Fruit fly (Drosophila melanogaster): ENCODE data around the gene scpr-B.
A peak's percentile ranks its signal among the peaks of the same experiment; 100 is the strongest.

Gene scpr-B

DNA sequence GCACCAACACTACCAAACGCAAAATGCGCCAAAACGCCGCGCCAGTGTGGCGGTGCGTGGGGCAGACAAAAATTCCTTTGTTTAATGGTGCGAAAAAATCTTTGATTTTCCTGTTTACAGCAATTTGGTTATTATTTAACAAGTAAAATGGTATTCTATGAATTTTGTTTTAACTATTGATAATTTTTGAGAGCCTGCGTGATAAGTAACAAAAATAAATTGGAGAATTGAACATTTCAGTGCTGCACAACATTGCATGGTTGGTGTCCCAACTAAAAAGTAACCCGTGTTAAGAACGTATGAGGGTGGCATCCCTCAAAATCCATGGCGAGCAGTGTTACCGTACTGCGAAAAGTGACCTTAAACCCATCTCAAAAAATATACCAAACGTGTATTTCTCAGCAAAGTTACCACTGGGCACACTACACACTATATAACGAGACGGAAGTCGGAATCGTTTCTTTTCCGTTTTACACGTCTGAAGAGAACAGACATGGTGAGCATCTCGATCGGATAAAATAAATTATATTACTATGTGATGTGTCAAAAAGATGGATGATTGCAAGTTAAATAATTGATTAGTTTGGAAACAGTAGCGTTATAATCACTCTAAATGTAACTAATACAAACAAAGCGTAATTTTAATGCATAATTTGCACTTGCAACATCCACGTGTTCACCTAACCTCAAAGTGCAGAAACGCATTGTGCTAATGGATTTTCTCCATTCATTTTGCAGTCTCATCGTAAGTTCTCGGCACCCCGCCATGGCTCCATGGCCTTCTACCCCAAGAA is 19.2 kb downstream of the scpr-B start, which contains the start of the genes CG6693 and RpL3 (continued):
- TF ChIP-seq CG4318 (GFP tag; optimal IDR thresholded peaks at IDR 0.05) (no peak), CG15336 (GFP tag; IDR thresholded peaks at IDR 0.05) (peak; percentile 44; the same call in 1 of the 2 replicates), CG6854 (GFP tag; optimal IDR thresholded peaks at IDR 0.05) (peak; percentile 93), CG8632 (GFP tag; optimal IDR thresholded peaks at IDR 0.05) (peak; percentile 40), pdm3 (GFP tag; optimal IDR thresholded peaks at IDR 0.05) (peak; percentile 64), achi (GFP tag; optimal IDR thresholded peaks at IDR 0.05) (peak; percentile 47), dsx (GFP tag; optimal IDR thresholded peaks at IDR 0.05; ENCODE audit: poor library complexity, severe bottlenecking) (peak; percentile 75), spab (GFP tag; optimal IDR thresholded peaks at IDR 0.05) (no peak), fd59A (GFP tag; optimal IDR thresholded peaks at IDR 0.05) (peak; percentile 23), CG1621 (tag; optimal IDR thresholded peaks at IDR 0.05) (peak; percentile 58), CG3919 (GFP tag; optimal IDR thresholded peaks at IDR 0.05) (peak; percentile 76), acj6 (GFP tag; optimal IDR thresholded peaks at IDR 0.05) (no peak), Blimp-1 (GFP tag; optimal IDR thresholded peaks at IDR 0.05) (peak; percentile 38), Sox102F (GFP tag; optimal IDR thresholded peaks at IDR 0.05) (peak; percentile 87), CG11294 (GFP tag; IDR thresholded peaks at IDR 0.05) (no peak), CG3032 (tag; optimal IDR thresholded peaks at IDR 0.05) (peak; percentile 50), Lpt (GFP tag; optimal IDR thresholded peaks at IDR 0.05) (peak; percentile 11), CG32006 (GFP tag; optimal IDR thresholded peaks at IDR 0.05) (no peak), net (GFP tag; optimal IDR thresholded peaks at IDR 0.05) (peak; percentile 77), CG6276 (GFP tag; optimal IDR thresholded peaks at IDR 0.05) (no peak), Met (GFP tag; optimal IDR thresholded peaks at IDR 0.05) (peak; percentile 73), cyc (GFP tag; optimal IDR thresholded peaks at IDR 0.05) (peak; percentile 41), Sox15 (GFP tag; optimal IDR thresholded peaks at IDR 0.05) (no peak), CG11902 (GFP tag; optimal IDR thresholded peaks at IDR 0.05) (no peak), Eip78C (GFP tag) (peak; percentile 91), Eip93F (GFP tag; optimal IDR thresholded peaks at IDR 0.05) (no peak), CG16779 (tag; optimal IDR thresholded peaks at IDR 0.05) (peak; percentile 78), CG9139 (GFP tag; optimal IDR thresholded peaks at IDR 0.05) (peak; percentile 75), fkh (GFP tag; optimal IDR thresholded peaks at IDR 0.05) (peak; percentile 28), Hr38 (GFP tag; optimal IDR thresholded peaks at IDR 0.05) (no peak), esn (GFP tag; optimal IDR thresholded peaks at IDR 0.05) (peak; percentile 81), Hr4 (GFP tag; optimal IDR thresholded peaks at IDR 0.05) (no peak), CG8319 (GFP tag; optimal IDR thresholded peaks at IDR 0.05) (no peak), Sox14 (GFP tag; optimal IDR thresholded peaks at IDR 0.05) (peak; percentile 53), svp (GFP tag) (no peak), vri (GFP tag; optimal IDR thresholded peaks at IDR 0.05) (peak; percentile 86), CG6808 (GFP tag; optimal IDR thresholded peaks at IDR 0.05) (peak; percentile 67), CG31627 (GFP tag; optimal IDR thresholded peaks at IDR 0.05) (peak; percentile 22)

DNA sequence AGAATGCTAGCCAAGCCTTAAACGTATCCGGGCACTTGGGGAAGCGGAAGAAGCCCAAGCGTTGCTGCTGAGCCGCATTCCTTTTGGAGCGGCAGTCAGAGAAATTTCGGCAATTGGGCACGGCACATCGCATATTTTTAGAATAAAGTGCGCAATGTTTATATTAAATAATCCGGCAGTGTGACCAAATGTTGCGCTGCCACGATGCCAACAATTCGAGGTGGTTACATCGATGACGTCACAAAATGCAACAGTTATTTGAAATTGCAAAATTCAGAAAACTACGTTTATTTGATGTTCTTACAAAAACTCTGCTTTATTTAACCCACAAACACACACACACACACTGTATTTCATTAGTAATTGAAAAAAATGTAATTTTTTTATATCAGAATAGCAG is 20.9 kb downstream of the scpr-B start, which contains the start of gene CG6689:
TSS of gene CG6689 (minus strand) at position 182 of the 400 bp plus-strand sequence.
- TF ChIP-seq OdsH (GFP tag; optimal IDR thresholded peaks at IDR 0.05) (no peak), CG3919 (GFP tag; optimal IDR thresholded peaks at IDR 0.05) (no peak), Smox (GFP tag; optimal IDR thresholded peaks at IDR 0.05) (no peak), fkh (GFP tag; optimal IDR thresholded peaks at IDR 0.05) (peak; percentile 87), CG9139 (GFP tag; optimal IDR thresholded peaks at IDR 0.05) (no peak), Eip75B (GFP tag; optimal IDR thresholded peaks at IDR 0.05) (peak; percentile 2), vri (GFP tag; optimal IDR thresholded peaks at IDR 0.05) (peak; percentile 97), CG10669 (GFP tag; optimal IDR thresholded peaks at IDR 0.05) (no peak), acj6 (GFP tag; optimal IDR thresholded peaks at IDR 0.05) (no peak), Gug (GFP tag; IDR thresholded peaks at IDR 0.05) (no peak), esn (GFP tag; optimal IDR thresholded peaks at IDR 0.05) (peak; percentile 33), Eip78C (GFP tag) (peak; percentile 35), CG3032 (tag; optimal IDR thresholded peaks at IDR 0.05) (no peak), Sox14 (GFP tag; optimal IDR thresholded peaks at IDR 0.05) (peak; percentile 53), CG15336 (GFP tag; IDR thresholded peaks at IDR 0.05) (0 out of 2 replicates have a peak, but pooled peaks have one; percentile 10)

All from whole organism, prepupa.